Fruit fly (Drosophila melanogaster) whole organism: ENCODE measurements around the gene SAK.

Source experiments
- CG8478 ChIP-seq: fragments of >200 bp; optimal IDR thresholded peaks from 2 replicates; lab custom pipeline; 2018; ENCODE audit warnings: inconsistent platforms
- Dll ChIP-seq: fragments of >200 bp; optimal IDR thresholded peaks from 2 replicates; lab custom pipeline; 2017
- EcR ChIP-seq, 2 experiments: fragments of >200 bp; optimal IDR thresholded peaks; 2 replicates each; lab custom pipeline; 2017; ENCODE audit warnings: missing biosample characterization in 2 of 2, missing genetic modification characterization in 2 of 2, missing genetic modification reagents in 2 of 2
- pan ChIP-seq: fragments of >200 bp; optimal IDR thresholded peaks from 2 replicates; lab custom pipeline; 2017
- psq ChIP-seq: fragments of >200 bp; optimal IDR thresholded peaks from 2 replicates; lab custom pipeline; 2017
- usp ChIP-seq: fragments of >200 bp; optimal IDR thresholded peaks from 2 replicates; lab custom pipeline; 2017; ENCODE audit warnings: missing biosample characterization, missing genetic modification characterization, mixed read lengths

Gene SAK

DNA sequence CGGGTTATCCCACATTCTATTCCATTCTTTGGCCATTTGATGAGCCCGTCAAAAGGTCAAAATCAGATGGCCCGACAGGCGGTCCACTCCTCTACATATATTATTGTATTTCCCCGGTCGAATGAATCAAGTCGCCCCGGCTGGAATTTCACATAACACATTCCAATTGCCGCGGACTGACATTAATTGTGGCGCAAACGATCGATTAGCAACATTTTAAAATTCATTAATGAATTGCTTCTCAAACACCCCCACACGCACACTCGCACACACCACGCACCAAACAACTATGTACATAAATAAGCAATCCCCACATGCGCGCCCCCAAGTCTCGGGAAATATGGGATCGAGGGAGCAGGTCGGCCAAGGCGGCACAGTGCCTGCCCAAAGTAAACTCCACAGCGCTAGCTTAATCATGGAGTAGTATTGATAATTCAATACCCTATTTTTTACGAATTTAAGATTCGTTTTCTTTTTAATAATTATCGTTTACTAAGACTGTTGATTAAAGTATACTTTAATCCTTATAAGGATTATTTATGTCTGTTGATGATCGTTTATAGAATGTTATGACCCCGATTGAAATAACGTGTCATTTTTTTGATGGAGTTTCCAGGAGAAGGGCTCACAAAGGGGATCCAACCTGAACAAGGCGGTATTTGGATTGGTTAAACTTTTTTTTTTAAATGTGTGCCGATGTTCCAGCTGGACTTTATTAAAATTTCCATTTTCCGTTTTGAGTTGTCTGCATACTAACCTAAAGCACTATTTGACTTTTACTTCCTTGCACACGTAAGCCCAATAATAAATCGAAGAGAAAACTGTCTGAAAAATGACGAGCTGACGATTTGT, 50.2 kb downstream of the SAK start:
- TF ChIP-seq Dll (no peak), pan (lab: Kevin White, UChicago) (no peak), CG8478 (lab: Kevin White, UChicago) (no peak), usp (GFP tag; lab: Kevin White, UChicago) (no peak), EcR (GFP tag; optimal IDR thresholded peaks at IDR 0.05; lab: Kevin White, UChicago) (no peak)

DNA sequence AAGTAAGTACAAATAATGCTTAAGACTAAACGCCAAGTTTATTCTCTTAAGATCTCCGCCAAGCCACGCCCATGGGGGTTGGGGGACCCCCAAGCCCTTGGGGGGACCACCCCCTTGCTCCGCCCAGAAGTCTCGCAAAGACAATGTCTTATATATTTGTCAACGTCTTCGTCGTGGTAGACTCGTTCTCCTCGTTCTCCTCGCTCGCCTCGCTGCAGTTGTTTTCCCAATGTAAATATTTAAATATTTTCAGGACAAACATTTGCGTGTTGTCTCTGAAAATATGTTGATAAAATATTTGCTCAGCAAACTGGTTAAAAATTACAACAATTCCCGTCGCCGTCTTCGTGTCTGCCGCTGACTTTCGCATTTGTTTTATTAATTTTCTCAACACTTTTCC, 51.4 kb downstream of the SAK start:
- TF ChIP-seq usp (GFP tag; lab: Kevin White, UChicago) (no peak), Dll (no peak), psq (lab: Kevin White, UChicago) (no peak), CG8478 (lab: Kevin White, UChicago) (no peak), pan (lab: Kevin White, UChicago) (no peak), EcR (GFP tag; optimal IDR thresholded peaks at IDR 0.05; lab: Kevin White, UChicago) (no peak)

DNA sequence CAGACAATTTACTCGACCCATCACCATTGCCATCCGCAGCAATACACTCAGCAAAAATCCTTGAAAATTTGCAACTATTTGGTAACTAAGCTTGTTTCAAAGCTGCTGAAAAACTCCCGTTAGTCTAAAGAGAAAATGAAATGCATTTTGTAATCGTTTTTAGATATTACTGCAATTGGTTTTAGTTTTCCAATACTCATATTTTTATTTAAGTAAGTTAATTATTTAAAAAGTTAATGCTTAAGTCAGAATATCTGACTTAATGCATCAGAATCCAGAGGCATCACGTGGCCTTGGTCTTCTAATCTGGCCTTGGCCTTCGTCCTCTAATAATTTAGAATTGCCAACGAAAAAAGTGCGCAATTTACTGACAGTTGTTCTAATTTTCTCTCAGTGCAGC, 52.8 kb downstream of the SAK start:
- TF ChIP-seq pan (lab: Kevin White, UChicago) = no peak
- no peak for TF ChIP-seq usp (GFP tag; lab: Kevin White, UChicago)
